Worm (Caenorhabditis elegans) whole organism, young adult: ENCODE results near the gene sra-37.

ENCODE experiments used
- D2030.7 ChIP-seq: fragments of 200-800 bp; sonication (Bioruptor generic); IDR thresholded peaks from 2 replicates; pipeline ENCODE4 v1.3.6; 2022; ENCODE audit warnings: missing genetic modification reagents, missing genetic modification characterization, missing compliant biosample characterization
- efl-1 ChIP-seq: fragments of 150-350 bp; optimal IDR thresholded peaks from 2 replicates; lab custom pipeline; 2014; ENCODE audit warnings: missing biosample characterization, missing genetic modification reagents, missing genetic modification characterization
- lin-35 ChIP-seq, 3 experiments: fragments of 150-350 bp in 2 of 3; sonication (generic microtip) in 1 of 3; optimal IDR thresholded peaks; 2 replicates each; lab custom pipeline; 2014 to 2018; ENCODE audit warnings: missing biosample characterization in 3 of 3, missing genetic modification characterization in 3 of 3, missing genetic modification reagents in 3 of 3
- madf-3 ChIP-seq: fragments of 200-800 bp; sonication (Bioruptor generic); IDR thresholded peaks from 2 replicates; pipeline ENCODE4 v1.3.6; 2022; ENCODE audit warnings: missing genetic modification reagents, missing genetic modification characterization, missing compliant biosample characterization
- unc-62 ChIP-seq: fragments of 150-350 bp; optimal IDR thresholded peaks from 2 replicates; lab custom pipeline; 2014; ENCODE audit warnings: missing biosample characterization, missing genetic modification reagents, missing genetic modification characterization

ce11 chrX:13893256-13893655 is at the start of gene sra-37:
- TF ChIP-seq efl-1 (no peak), unc-62 (GFP tag; lab: Kevin White, UChicago) (no peak), madf-3 (GFP tag; lab: Robert Waterston, UW) (no peak), D2030.7 (GFP tag; lab: Robert Waterston, UW) (no peak), lin-35 (GFP tag; optimal IDR thresholded peaks at IDR 0.05; lab: Kevin White, UChicago) (no peak)
